Fruit fly (Drosophila melanogaster) whole organism, embryonic: ENCODE results near the gene Cep97.

ENCODE experiments used
- ATbp ChIP-seq: fragments of 200-800 bp; sonication (Bioruptor generic); optimal IDR thresholded peaks from 2 replicates; lab custom pipeline; 2017; ENCODE audit warnings: missing biosample characterization, mild to moderate bottlenecking, missing genetic modification characterization, missing genetic modification reagents
- CG11093 ChIP-seq: fragments of 200-800 bp; sonication (Bioruptor generic); IDR thresholded peaks from 3 replicates; pipeline ENCODE4 v1.3.6; 2022; ENCODE audit warnings: missing biosample characterization, missing genetic modification characterization
- CG12071 ChIP-seq: fragments of 200-800 bp; sonication (Bioruptor generic); optimal IDR thresholded peaks from 3 replicates; lab custom pipeline; 2018; ENCODE audit warnings: missing biosample characterization, mild to moderate bottlenecking, missing genetic modification characterization
- CG12744 ChIP-seq: fragments of 200-800 bp; sonication (Bioruptor generic); optimal IDR thresholded peaks from 2 replicates; lab custom pipeline; 2016; ENCODE audit warnings: missing biosample characterization, missing genetic modification characterization
- CG13287 ChIP-seq: fragments of 200-800 bp; sonication (Bioruptor generic); IDR thresholded peaks from 2 replicates; pipeline ENCODE4 v1.3.6; 2022; ENCODE audit warnings: missing biosample characterization, missing genetic modification characterization; ENCODE audit not compliant: partially characterized antibody
- CG15696 ChIP-seq: fragments of 200-800 bp; sonication (Bioruptor generic); optimal IDR thresholded peaks from 2 replicates; lab custom pipeline; 2019; ENCODE audit warnings: missing biosample characterization, mild to moderate bottlenecking, missing genetic modification characterization, moderate library complexity
- CG1602 ChIP-seq: fragments of 200-800 bp; sonication (Bioruptor generic); optimal IDR thresholded peaks from 3 replicates; lab custom pipeline; 2016; ENCODE audit warnings: missing biosample characterization, missing genetic modification characterization
- CG1647 ChIP-seq: fragments of 200-800 bp; sonication (Bioruptor generic); optimal IDR thresholded peaks from 3 replicates; lab custom pipeline; 2016; ENCODE audit warnings: missing biosample characterization, missing genetic modification characterization
- CG16863 ChIP-seq: fragments of 200-800 bp; sonication (Bioruptor generic); optimal IDR thresholded peaks from 3 replicates; lab custom pipeline; 2016; ENCODE audit warnings: missing biosample characterization, missing genetic modification characterization
- CG18262 ChIP-seq: fragments of 200-800 bp; optimal IDR thresholded peaks from 3 replicates; lab custom pipeline; 2019; ENCODE audit warnings: missing biosample characterization, mild to moderate bottlenecking, missing genetic modification characterization, moderate library complexity
- CG18619 ChIP-seq: fragments of 200-800 bp; sonication (Bioruptor generic); optimal IDR thresholded peaks from 3 replicates; lab custom pipeline; 2017; ENCODE audit warnings: missing biosample characterization, mild to moderate bottlenecking, missing genetic modification characterization
- CG2678 ChIP-seq: fragments of 200-800 bp; sonication (Bioruptor generic); optimal IDR thresholded peaks from 3 replicates; lab custom pipeline; 2019; ENCODE audit warnings: missing biosample characterization, mild to moderate bottlenecking, missing genetic modification characterization, moderate library complexity
- CG3838 ChIP-seq: fragments of 200-800 bp; sonication (Bioruptor generic); optimal IDR thresholded peaks from 3 replicates; lab custom pipeline; 2016; ENCODE audit warnings: missing biosample characterization, missing genetic modification characterization
- CG4404 ChIP-seq: fragments of 200-800 bp; sonication (Bioruptor generic); IDR thresholded peaks from 2 replicates; pipeline ENCODE4 v1.3.6; 2022; ENCODE audit warnings: missing biosample characterization, missing genetic modification characterization
- CG4424 ChIP-seq: fragments of 200-800 bp; sonication (Bioruptor generic); optimal IDR thresholded peaks from 3 replicates; lab custom pipeline; 2016; ENCODE audit warnings: missing biosample characterization, missing genetic modification characterization
- CG4707 ChIP-seq: fragments of 200-800 bp; sonication (Bioruptor generic); optimal IDR thresholded peaks from 2 replicates; lab custom pipeline; 2018; ENCODE audit warnings: missing biosample characterization, mild to moderate bottlenecking, missing genetic modification characterization, moderate library complexity
- CG6175 ChIP-seq: fragments of 200-800 bp; sonication (Bioruptor generic); IDR thresholded peaks from 3 replicates; pipeline ENCODE4 v1.3.6; 2022; ENCODE audit warnings: missing biosample characterization, missing genetic modification characterization
- CG6272 ChIP-seq: fragments of 200-800 bp; sonication (Bioruptor generic); IDR thresholded peaks from 2 replicates; pipeline ENCODE4 v1.3.6; 2022; ENCODE audit warnings: missing biosample characterization, missing genetic modification characterization
- CG6765 ChIP-seq: fragments of 200-800 bp; sonication (Bioruptor generic); optimal IDR thresholded peaks from 3 replicates; lab custom pipeline; 2017; ENCODE audit warnings: missing biosample characterization, mild to moderate bottlenecking, missing genetic modification characterization
- CG7556 ChIP-seq: fragments of 200-800 bp; sonication (Bioruptor generic); optimal IDR thresholded peaks from 2 replicates; lab custom pipeline; 2017; ENCODE audit warnings: missing biosample characterization, mild to moderate bottlenecking, missing genetic modification characterization
- CG8089 ChIP-seq: fragments of 200-800 bp; sonication (Bioruptor generic); optimal IDR thresholded peaks from 3 replicates; lab custom pipeline; 2016; ENCODE audit warnings: missing biosample characterization, missing genetic modification characterization
- CrebB ChIP-seq: fragments of 200-800 bp; sonication (Bioruptor generic); optimal IDR thresholded peaks from 3 replicates; lab custom pipeline; 2018; ENCODE audit warnings: missing biosample characterization, mild to moderate bottlenecking, missing genetic modification characterization
- E2f1 ChIP-seq: fragments of 200-800 bp; sonication (Bioruptor generic); IDR thresholded peaks from 2 replicates; pipeline ENCODE4 v1.3.6; 2022; ENCODE audit warnings: missing biosample characterization, missing genetic modification characterization
- Ets97D ChIP-seq: fragments of 200-800 bp; sonication (Bioruptor generic); optimal IDR thresholded peaks from 3 replicates; lab custom pipeline; 2016; ENCODE audit warnings: missing biosample characterization, missing genetic modification characterization
- H2.0 ChIP-seq: fragments of 200-800 bp; sonication (Bioruptor generic); IDR thresholded peaks from 2 replicates; pipeline ENCODE4 v1.3.6; 2022; ENCODE audit warnings: missing biosample characterization, missing genetic modification characterization
- MBD-R2 ChIP-seq: fragments of 200-800 bp; sonication (Bioruptor generic); IDR thresholded peaks from 2 replicates; pipeline ENCODE4 v1.3.6; 2022; ENCODE audit warnings: missing biosample characterization, missing genetic modification characterization
- Meics ChIP-seq: fragments of 200-800 bp; sonication (Bioruptor generic); optimal IDR thresholded peaks from 2 replicates; lab custom pipeline; 2017; ENCODE audit warnings: missing biosample characterization, mild to moderate bottlenecking, missing genetic modification characterization
- NFAT ChIP-seq: fragments of 200-800 bp; sonication (Bioruptor generic); IDR thresholded peaks from 2 replicates; pipeline ENCODE4 v1.3.6; 2022; ENCODE audit warnings: missing biosample characterization, missing genetic modification characterization
- PHDP ChIP-seq: fragments of 200-800 bp; sonication (Bioruptor generic); optimal IDR thresholded peaks from 3 replicates; lab custom pipeline; 2018; ENCODE audit warnings: missing biosample characterization, mild to moderate bottlenecking, missing genetic modification characterization, moderate library complexity
- Rfx ChIP-seq: fragments of 200-800 bp; sonication (Bioruptor generic); IDR thresholded peaks from 2 replicates; pipeline ENCODE4 v1.3.6; 2022; ENCODE audit warnings: missing biosample characterization, missing genetic modification characterization
- Rx ChIP-seq: fragments of 200-800 bp; sonication (Bioruptor generic); IDR thresholded peaks from 2 replicates; pipeline ENCODE4 v1.3.6; 2022; ENCODE audit warnings: missing biosample characterization, missing genetic modification characterization
- Ssrp ChIP-seq: fragments of 200-800 bp; sonication (Bioruptor generic); optimal IDR thresholded peaks from 2 replicates; lab custom pipeline; 2018; ENCODE audit warnings: missing biosample characterization, mild to moderate bottlenecking, missing genetic modification characterization, moderate library complexity
- Xrp1 ChIP-seq: fragments of 200-800 bp; sonication (Bioruptor generic); IDR thresholded peaks from 2 replicates; pipeline ENCODE4 v1.3.6; 2022; ENCODE audit warnings: missing biosample characterization, missing genetic modification characterization
- corto ChIP-seq: fragments of 200-800 bp; sonication (Bioruptor generic); optimal IDR thresholded peaks from 2 replicates; lab custom pipeline; 2016; ENCODE audit warnings: missing biosample characterization, mild to moderate bottlenecking, missing genetic modification characterization, moderate library complexity
- crp ChIP-seq, 2 experiments: fragments of 200-800 bp; sonication (Bioruptor generic); optimal IDR thresholded peaks; 2 replicates in 1 of 2; 3 replicates in 1 of 2; lab custom pipeline; 2017; ENCODE audit warnings: missing biosample characterization in 2 of 2, missing genetic modification characterization in 2 of 2, mild to moderate bottlenecking in 1 of 2, moderate library complexity in 1 of 2
- exex ChIP-seq: fragments of 200-800 bp; sonication (Bioruptor generic); optimal IDR thresholded peaks from 4 replicates; lab custom pipeline; 2018; ENCODE audit warnings: missing biosample characterization, mild to moderate bottlenecking, missing genetic modification characterization, moderate library complexity
- fd96Cb ChIP-seq: fragments of 200-800 bp; sonication (Bioruptor generic); optimal IDR thresholded peaks from 2 replicates; lab custom pipeline; 2018; ENCODE audit warnings: missing biosample characterization, mild to moderate bottlenecking, missing genetic modification characterization, moderate library complexity
- fu2 ChIP-seq: fragments of 200-800 bp; sonication (Bioruptor generic); optimal IDR thresholded peaks from 2 replicates; lab custom pipeline; 2016; ENCODE audit warnings: missing biosample characterization, missing genetic modification characterization
- gem ChIP-seq: fragments of 200-800 bp; sonication (Bioruptor generic); optimal IDR thresholded peaks from 2 replicates; lab custom pipeline; 2019; ENCODE audit warnings: missing biosample characterization, mild to moderate bottlenecking, missing genetic modification characterization, moderate library complexity
- gro ChIP-seq: fragments of 200-800 bp; sonication (Bioruptor generic); optimal IDR thresholded peaks from 2 replicates; lab custom pipeline; 2016; ENCODE audit warnings: missing biosample characterization, missing genetic modification characterization
- hkb ChIP-seq, 2 experiments: fragments of 200-800 bp in 1 of 2; fragments of >200 bp in 1 of 2; sonication (Bioruptor generic) in 1 of 2; IDR thresholded peaks in 1 of 2; optimal IDR thresholded peaks in 1 of 2; 2 replicates each; pipeline versions ENCODE4 v1.3.6 to Lab custom; 2017 to 2022; ENCODE audit warnings: missing biosample characterization in 1 of 2, missing genetic modification characterization in 1 of 2
- jumu ChIP-seq: fragments of 200-800 bp; sonication (Bioruptor generic); optimal IDR thresholded peaks from 3 replicates; lab custom pipeline; 2016; ENCODE audit warnings: missing biosample characterization, missing genetic modification characterization
- lmd ChIP-seq: fragments of 200-800 bp; sonication (Bioruptor generic); IDR thresholded peaks from 2 replicates; pipeline ENCODE4 v1.3.6; 2022; ENCODE audit warnings: missing biosample characterization, missing genetic modification characterization
- odd ChIP-seq: fragments of 200-800 bp; sonication (Bioruptor generic); optimal IDR thresholded peaks from 2 replicates; lab custom pipeline; 2017; ENCODE audit warnings: missing biosample characterization, mild to moderate bottlenecking, missing genetic modification characterization
- org-1 ChIP-seq: fragments of 200-800 bp; sonication (Bioruptor generic); optimal IDR thresholded peaks from 2 replicates; lab custom pipeline; 2017; ENCODE audit warnings: missing biosample characterization, missing genetic modification characterization
- repo ChIP-seq: fragments of 200-800 bp; sonication (Bioruptor generic); optimal IDR thresholded peaks from 2 replicates; lab custom pipeline; 2016; ENCODE audit warnings: missing biosample characterization, missing genetic modification characterization
- sens-2 ChIP-seq: fragments of 200-800 bp; sonication (Bioruptor generic); IDR thresholded peaks from 2 replicates; pipeline ENCODE4 v1.3.6; 2022; ENCODE audit warnings: missing biosample characterization, missing genetic modification characterization
- so ChIP-seq: fragments of 200-800 bp; sonication (Bioruptor generic); IDR thresholded peaks from 3 replicates; pipeline ENCODE4 v1.3.6; 2022; ENCODE audit warnings: missing biosample characterization, missing genetic modification characterization
- ttk ChIP-seq: fragments of 200-800 bp; sonication (Bioruptor generic); IDR thresholded peaks from 2 replicates; pipeline ENCODE4 v2.1.2; 2022; ENCODE audit warnings: missing biosample characterization, missing genetic modification characterization
- twi ChIP-seq: fragments of 200-800 bp; optimal IDR thresholded peaks from 2 replicates; lab custom pipeline; 2019; ENCODE audit warnings: missing biosample characterization, mild to moderate bottlenecking, missing genetic modification characterization, moderate library complexity
- wdn ChIP-seq: fragments of 200-800 bp; sonication (Bioruptor generic); IDR thresholded peaks from 2 replicates; pipeline ENCODE4 v1.3.6; 2022; ENCODE audit warnings: missing biosample characterization, missing genetic modification characterization
- yki ChIP-seq: fragments of >200 bp; optimal IDR thresholded peaks from 3 replicates; lab custom pipeline; 2018

The Cep97 gene

DNA sequence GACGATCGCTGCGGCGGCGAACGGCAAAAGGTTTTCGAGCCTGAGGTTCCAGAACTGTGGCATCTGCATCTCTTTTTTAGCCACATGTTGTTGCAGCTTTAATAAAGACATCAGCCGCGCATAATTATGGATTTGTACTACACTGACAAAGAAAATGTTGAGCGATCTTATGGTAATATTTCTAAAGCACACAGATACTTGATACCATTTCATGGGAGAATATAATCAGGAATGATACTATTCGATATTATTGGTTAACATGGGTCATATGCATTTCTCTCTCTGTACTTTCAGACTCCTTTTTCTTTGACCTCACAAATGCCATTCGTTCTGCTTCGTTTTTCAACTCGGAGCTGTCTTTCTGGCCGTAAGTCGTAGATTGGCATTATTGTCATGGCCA lies 15.4 kb upstream of the Cep97 start (continued):
- TF ChIP-seq Rfx (GFP tag; lab: Robert Waterston, UW) (no peak), Rx (GFP tag; lab: Robert Waterston, UW) (0 out of 2 replicates have a peak, but pooled peaks have one; percentile 22), CrebB (tag; lab: Kevin White, UChicago) (no peak), jumu (GFP tag; lab: Kevin White, UChicago) (peak; percentile 14), CG6765 (GFP tag; lab: Kevin White, UChicago) (no peak), exex (tag; lab: Kevin White, UChicago) (no peak), CG2678 (tag; lab: Kevin White, UChicago) (peak; percentile 49), NFAT (GFP tag; lab: Robert Waterston, UW) (no peak), CG18619 (GFP tag; lab: Kevin White, UChicago) (no peak), CG15696 (peak; percentile 52), CG1647 (GFP tag; lab: Kevin White, UChicago) (no peak), Xrp1 (GFP tag; lab: Robert Waterston, UW) (peak; percentile 70), sens-2 (GFP tag; lab: Robert Waterston, UW) (no peak), CG11093 (no peak), CG13287 (no peak), gem (peak; percentile 59), gro (no peak), twi (tag; lab: Kevin White, UChicago) (peak; percentile 60), E2f1 (GFP tag; lab: Robert Waterston, UW) (no peak), CG1602 (GFP tag; lab: Kevin White, UChicago) (peak; percentile 30), corto (no peak), Ets97D (no peak), ttk (no peak), hkb (optimal IDR thresholded peaks at IDR 0.05; lab: Kevin White, UChicago) (no peak), hkb (GFP tag; IDR thresholded peaks at IDR 0.05; lab: Robert Waterston, UW) (no peak), odd (GFP tag; lab: Kevin White, UChicago) (no peak), CG16863 (GFP tag; lab: Kevin White, UChicago) (peak; percentile 38), ATbp (GFP tag; lab: Kevin White, UChicago) (peak; percentile 19), yki (lab: Kevin White, UChicago) (no peak), Meics (no peak), fu2 (GFP tag; lab: Kevin White, UChicago) (no peak), CG7556 (peak; percentile 12), CG4404 (GFP tag; lab: Robert Waterston, UW) (peak; percentile 37; the same call in 1 of the 2 replicates), MBD-R2 (no peak), CG4424 (peak; percentile 47), CG3838 (GFP tag; lab: Kevin White, UChicago) (no peak), crp (GFP tag; optimal IDR thresholded peaks at IDR 0.05; lab: Kevin White, UChicago) (no peak), fd96Cb (peak; percentile 60), H2.0 (no peak), CG12071 (GFP tag; lab: Kevin White, UChicago) (no peak), so (GFP tag; lab: Robert Waterston, UW) (no peak), PHDP (peak; percentile 9), repo (no peak), Ssrp (tag; lab: Kevin White, UChicago) (peak; percentile 47), CG12744 (GFP tag; lab: Kevin White, UChicago) (no peak), CG6272 (GFP tag; lab: Robert Waterston, UW) (no peak), CG18262 (tag; lab: Kevin White, UChicago) (peak; percentile 69), CG4707 (GFP tag; lab: Kevin White, UChicago) (peak; percentile 25), CG8089 (GFP tag; lab: Kevin White, UChicago) (no peak), CG6175 (GFP tag; lab: Robert Waterston, UW) (no peak), wdn (GFP tag; lab: Robert Waterston, UW) (no peak), org-1 (GFP tag; lab: Kevin White, UChicago) (no peak), lmd (GFP tag; lab: Robert Waterston, UW) (no peak)
